Worm (Caenorhabditis elegans) whole organism, L2 larva: ENCODE data around the gene cyy-1.

ENCODE experiments used
- nhr-11 ChIP-seq: fragments of 150-350 bp; optimal IDR thresholded peaks from 2 replicates; lab custom pipeline; 2014; ENCODE audit warnings: missing biosample characterization, missing genetic modification characterization
- nhr-237 ChIP-seq: fragments of 150-350 bp; optimal IDR thresholded peaks from 2 replicates; lab custom pipeline; 2014; ENCODE audit warnings: missing biosample characterization, missing genetic modification characterization
- snpc-4 ChIP-seq: fragments of 150-350 bp; optimal IDR thresholded peaks from 2 replicates; lab custom pipeline; 2014; ENCODE audit warnings: missing biosample characterization, missing genetic modification characterization
- ztf-4 ChIP-seq: fragments of 150-350 bp; optimal IDR thresholded peaks from 2 replicates; lab custom pipeline; 2014; ENCODE audit warnings: missing biosample characterization, missing genetic modification characterization

- no peak for TF ChIP-seq snpc-4 (tag; lab: Kevin White, UChicago)
- TF ChIP-seq ztf-4 (tag; lab: Kevin White, UChicago): no peak
- no peak for TF ChIP-seq nhr-11 (tag; lab: Kevin White, UChicago)
- no peak for TF ChIP-seq nhr-237
Measured at ce11 chrIII:8444433-8445090, 38.9 kb downstream of the cyy-1 start.
